Worm (Caenorhabditis elegans): ENCODE data around the gene F39H12.3.

F39H12.3 gene

DNA sequence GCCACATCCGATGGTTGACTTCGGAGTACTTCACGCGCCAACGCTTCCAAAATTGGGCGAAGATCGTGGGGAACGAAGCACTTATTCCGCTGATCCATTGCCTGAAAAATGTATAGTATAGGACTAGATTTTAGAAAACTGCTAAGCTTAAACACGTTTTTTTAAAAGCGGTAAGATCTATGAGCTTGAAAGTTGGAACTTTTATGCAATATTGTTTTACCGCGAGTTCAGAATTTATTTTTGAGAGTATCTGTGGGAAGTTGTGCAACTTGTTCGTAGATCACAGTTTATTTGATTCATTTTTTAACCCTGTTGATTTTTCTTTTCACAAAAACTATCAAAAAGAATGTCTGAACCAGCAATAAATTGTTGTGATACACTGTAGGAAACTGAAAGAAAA, at the start of gene F39H12.3:
Gene F39H12.3, minus strand, starts transcription at position 101 of the 400 bp plus-strand sequence.
- TF ChIP-seq lir-3 (tag; optimal IDR thresholded peaks at IDR 0.05; ENCODE audit: poor library complexity) (no peak), aly-2 (tag; optimal IDR thresholded peaks at IDR 0.05) (no peak), C34B4.2 (tag; optimal IDR thresholded peaks at IDR 0.05) (no peak), pqm-1 (tag; optimal IDR thresholded peaks at IDR 0.05) (no peak), ceh-82 (tag; optimal IDR thresholded peaks at IDR 0.05) (no peak), hlh-4 (tag; optimal IDR thresholded peaks at IDR 0.05) (no peak), egl-13 (tag; optimal IDR thresholded peaks at IDR 0.05) (no peak), nhr-71 (tag; optimal IDR thresholded peaks at IDR 0.05) (no peak), zip-4 (GFP tag; optimal IDR thresholded peaks at IDR 0.05) (no peak), elt-3 (tag; optimal IDR thresholded peaks at IDR 0.05) (no peak), irx-1 (tag; optimal IDR thresholded peaks at IDR 0.05) (no peak), nhr-77 (tag; optimal IDR thresholded peaks at IDR 0.05) (no peak), fkh-4 (tag; optimal IDR thresholded peaks at IDR 0.05; ENCODE audit: borderline replicate concordance) (no peak), snu-23 (GFP tag; optimal IDR thresholded peaks at IDR 0.05) (no peak)

- TF ChIP-seq tlp-1 (tag; optimal IDR thresholded peaks at IDR 0.05) (no peak), mdl-1 (tag; optimal IDR thresholded peaks at IDR 0.05) (no peak), nhr-19 (GFP tag; conservative IDR thresholded peaks at IDR 0.05) (no peak), sup-37 (GFP tag; optimal IDR thresholded peaks at IDR 0.05) (no peak), fkh-4 (tag; optimal IDR thresholded peaks at IDR 0.05; ENCODE audit: borderline replicate concordance) (no peak), pqm-1 (tag; optimal IDR thresholded peaks at IDR 0.05) (no peak), mep-1 (tag; optimal IDR thresholded peaks at IDR 0.05) (no peak)
These were observed 47.0 kb upstream of the F39H12.3 start, which contains the start of gene mam-1 for ce11 chrX:888294-888693. Gene mam-1 (minus strand): TSS chrX:888394.

DNA sequence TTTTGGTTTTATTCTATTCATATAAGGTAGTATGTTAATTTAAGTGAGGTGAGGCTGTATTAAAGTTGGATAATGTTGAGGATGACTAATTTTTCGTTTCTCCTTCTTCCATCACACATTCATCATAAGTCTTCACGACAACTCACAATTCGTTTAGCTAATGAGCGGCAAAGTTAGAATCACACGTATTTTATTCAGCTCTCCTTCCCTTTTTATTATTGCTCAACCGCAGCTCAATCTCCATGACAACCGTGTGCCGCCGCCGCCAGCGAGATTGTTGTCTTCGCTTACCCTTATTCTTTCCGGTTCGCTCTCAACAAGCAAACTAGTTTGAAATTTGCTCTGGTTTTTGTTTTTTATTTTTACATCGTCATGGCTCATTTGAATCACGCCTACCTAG, 39.1 kb upstream of the F39H12.3 start, which contains the start of gene ZC13.2:
Gene ZC13.2, plus strand, starts transcription at position 301 of the 400 bp plus-strand sequence.
- TF ChIP-seq fkh-8 (tag; optimal IDR thresholded peaks at IDR 0.05) (peak; percentile 61), ceh-8 (GFP tag; optimal IDR thresholded peaks at IDR 0.05) (peak; percentile 25), jun-1 (tag; optimal IDR thresholded peaks at IDR 0.05) (no peak), mdl-1 (tag; optimal IDR thresholded peaks at IDR 0.05) (no peak)

DNA sequence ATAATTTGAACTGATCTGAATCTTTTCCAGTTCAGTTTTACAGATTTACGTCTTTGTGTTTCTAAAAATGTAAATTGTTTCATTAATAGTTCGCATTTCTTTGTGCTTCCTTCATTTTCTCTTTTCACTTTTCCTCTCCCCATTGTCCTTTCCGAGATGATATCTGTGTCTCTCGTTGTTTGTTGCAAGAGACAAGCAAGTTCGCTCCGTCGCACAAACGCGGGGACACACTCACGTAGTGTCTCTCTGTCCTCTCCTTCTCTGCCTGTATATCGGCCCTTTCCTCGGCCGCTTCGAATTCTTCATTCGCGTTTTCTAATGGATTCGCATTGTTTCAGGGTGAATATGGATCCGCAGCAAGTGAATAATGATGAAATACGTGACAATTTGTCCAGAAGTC, 35.6 kb upstream of the F39H12.3 start, which contains the start of gene ZC13.1:
Gene ZC13.1, plus strand, starts transcription at position 305 of the 400 bp plus-strand sequence.
- TF ChIP-seq isw-1 (GFP tag; IDR thresholded peaks at IDR 0.05) (no peak), Y116A8C.19 (tag; optimal IDR thresholded peaks at IDR 0.05; ENCODE audit: borderline replicate concordance) (no peak), grh-1 (GFP tag; IDR thresholded peaks at IDR 0.05) (no peak), xbp-1 (tag; optimal IDR thresholded peaks at IDR 0.05) (peak; percentile 33), mab-9 (GFP tag; IDR thresholded peaks at IDR 0.05) (no peak), unc-130 (tag; optimal IDR thresholded peaks at IDR 0.05) (peak; percentile 40), lin-35 (GFP tag; optimal IDR thresholded peaks at IDR 0.05) (peak; percentile 61 to 81), unc-98 (GFP tag; IDR thresholded peaks at IDR 0.05) (no peak), nhr-237 (tag; optimal IDR thresholded peaks at IDR 0.05) (no peak), blmp-1 (tag; optimal IDR thresholded peaks at IDR 0.05) (peak; percentile 97), lin-15B (tag; optimal IDR thresholded peaks at IDR 0.05) (peak; percentile 61), zip-4 (GFP tag; optimal IDR thresholded peaks at IDR 0.05) (no peak), elt-3 (tag; optimal IDR thresholded peaks at IDR 0.05) (peak in 3 of 6 experiments; percentile 10 to 45 (median 38)), mep-1 (tag; optimal IDR thresholded peaks at IDR 0.05) (peak; percentile 86), lsy-2 (tag; optimal IDR thresholded peaks at IDR 0.05) (peak; percentile 45 to 81), ets-5 (GFP tag; IDR thresholded peaks at IDR 0.05) (no peak), dsc-1 (tag; optimal IDR thresholded peaks at IDR 0.05) (peak; percentile 13), nhr-76 (tag; optimal IDR thresholded peaks at IDR 0.05) (no peak), lir-3 (tag; optimal IDR thresholded peaks at IDR 0.05; ENCODE audit: poor library complexity) (no peak), nhr-20 (tag; optimal IDR thresholded peaks at IDR 0.05) (peak; percentile 62), aha-1 (tag; optimal IDR thresholded peaks at IDR 0.05) (no peak), hlh-17 (GFP tag; optimal IDR thresholded peaks at IDR 0.05; ENCODE audit: borderline replicate concordance) (no peak), hlh-4 (tag; optimal IDR thresholded peaks at IDR 0.05) (no peak), irx-1 (tag; optimal IDR thresholded peaks at IDR 0.05) (no peak), nhr-71 (tag; optimal IDR thresholded peaks at IDR 0.05) (peak; percentile 63), F16B12.6 (tag; optimal IDR thresholded peaks at IDR 0.05) (peak; percentile 25), efl-3 (GFP tag; optimal IDR thresholded peaks at IDR 0.05) (no peak), aly-2 (tag; optimal IDR thresholded peaks at IDR 0.05) (no peak), ztf-11 (tag; optimal IDR thresholded peaks at IDR 0.05) (no peak), fos-1 (tag; optimal IDR thresholded peaks at IDR 0.05) (peak; percentile 24), pag-3 (tag; optimal IDR thresholded peaks at IDR 0.05; ENCODE audit: borderline replicate concordance, insufficient read depth) (no peak), tbx-2 (tag; optimal IDR thresholded peaks at IDR 0.05) (peak; percentile 53)
